Fruit fly (Drosophila melanogaster) whole organism, embryonic: Measurements from ENCODE around the gene mRpL17.

Source experiments
- Adf1 ChIP-seq: fragments of 200-800 bp; sonication (Bioruptor generic); IDR thresholded peaks from 2 replicates; pipeline ENCODE4 v1.3.6; 2022; ENCODE audit warnings: missing biosample characterization, missing genetic modification characterization
- CG11398 ChIP-seq: fragments of 200-800 bp; sonication (Bioruptor generic); optimal IDR thresholded peaks from 2 replicates; lab custom pipeline; 2016; ENCODE audit warnings: missing biosample characterization, missing genetic modification characterization
- CG14441 ChIP-seq: fragments of 200-800 bp; sonication (Bioruptor generic); IDR thresholded peaks from 2 replicates; pipeline ENCODE4 v1.3.6; 2022; ENCODE audit warnings: missing biosample characterization, missing genetic modification characterization
- CG14667 ChIP-seq: fragments of 200-800 bp; sonication (Bioruptor generic); IDR thresholded peaks from 2 replicates; pipeline ENCODE4 v1.3.6; 2022; ENCODE audit warnings: missing biosample characterization, missing genetic modification characterization
- CG15073 ChIP-seq: fragments of 200-800 bp; sonication (Bioruptor generic); optimal IDR thresholded peaks from 2 replicates; lab custom pipeline; 2016; ENCODE audit warnings: missing biosample characterization, missing genetic modification characterization
- CG17186 ChIP-seq: fragments of 200-800 bp; sonication (Bioruptor generic); optimal IDR thresholded peaks from 3 replicates; lab custom pipeline; 2017; ENCODE audit warnings: missing biosample characterization, missing genetic modification reagents, missing genetic modification characterization
- CG17361 ChIP-seq: fragments of 200-800 bp; sonication (Bioruptor generic); IDR thresholded peaks from 3 replicates; pipeline ENCODE4 v1.3.6; 2022; ENCODE audit warnings: missing biosample characterization, missing genetic modification characterization
- CG2202 ChIP-seq: fragments of 200-800 bp; sonication (Bioruptor generic); optimal IDR thresholded peaks from 2 replicates; lab custom pipeline; 2018; ENCODE audit warnings: missing biosample characterization, mild to moderate bottlenecking, missing genetic modification characterization
- CG2875 ChIP-seq: fragments of 200-800 bp; sonication (Bioruptor generic); optimal IDR thresholded peaks from 2 replicates; lab custom pipeline; 2017; ENCODE audit warnings: missing biosample characterization, mild to moderate bottlenecking, missing genetic modification characterization, missing genetic modification reagents
- CG33213 ChIP-seq: fragments of 200-800 bp; sonication (Bioruptor generic); optimal IDR thresholded peaks from 3 replicates; lab custom pipeline; 2016; ENCODE audit warnings: missing biosample characterization, missing genetic modification characterization
- CG42726 ChIP-seq: fragments of 200-800 bp; sonication (Bioruptor generic); IDR thresholded peaks from 2 replicates; pipeline ENCODE4 v1.3.6; 2022; ENCODE audit warnings: missing biosample characterization, missing genetic modification characterization; ENCODE audit not compliant: partially characterized antibody
- CG4360 ChIP-seq: fragments of 200-800 bp; sonication (Bioruptor generic); IDR thresholded peaks from 2 replicates; pipeline ENCODE4 v1.3.6; 2022; ENCODE audit warnings: missing biosample characterization, missing genetic modification characterization
- CG4707 ChIP-seq: fragments of 200-800 bp; sonication (Bioruptor generic); optimal IDR thresholded peaks from 2 replicates; lab custom pipeline; 2018; ENCODE audit warnings: missing biosample characterization, mild to moderate bottlenecking, missing genetic modification characterization, moderate library complexity
- CG6654 ChIP-seq: fragments of 200-800 bp; sonication (Bioruptor generic); optimal IDR thresholded peaks from 2 replicates; lab custom pipeline; 2017; ENCODE audit warnings: missing biosample characterization, mild to moderate bottlenecking, missing genetic modification characterization
- CG7839 ChIP-seq: fragments of 200-800 bp; sonication (Bioruptor generic); optimal IDR thresholded peaks from 3 replicates; lab custom pipeline; 2018; ENCODE audit warnings: missing biosample characterization, mild to moderate bottlenecking, missing genetic modification characterization, moderate library complexity
- CG9797 ChIP-seq: fragments of 200-800 bp; sonication (Bioruptor generic); optimal IDR thresholded peaks from 3 replicates; lab custom pipeline; 2018; ENCODE audit warnings: missing biosample characterization, mild to moderate bottlenecking, missing genetic modification characterization
- CG9817 ChIP-seq: fragments of 200-800 bp; sonication (Bioruptor generic); optimal IDR thresholded peaks from 2 replicates; lab custom pipeline; 2018; ENCODE audit warnings: missing biosample characterization, mild to moderate bottlenecking, missing genetic modification characterization, moderate library complexity
- CG9932 ChIP-seq: fragments of 200-800 bp; sonication (Bioruptor generic); IDR thresholded peaks from 2 replicates; pipeline ENCODE4 v1.3.6; 2022; ENCODE audit warnings: missing biosample characterization, missing genetic modification characterization
- Dad ChIP-seq: fragments of 200-800 bp; sonication (Bioruptor generic); optimal IDR thresholded peaks from 3 replicates; lab custom pipeline; 2016; ENCODE audit warnings: missing biosample characterization, missing genetic modification characterization
- Dek ChIP-seq: fragments of 200-800 bp; sonication (Bioruptor generic); optimal IDR thresholded peaks from 3 replicates; lab custom pipeline; 2019; ENCODE audit warnings: missing biosample characterization, mild to moderate bottlenecking, missing genetic modification characterization, moderate library complexity
- Dfd ChIP-seq, 2 experiments: fragments of >200 bp; optimal IDR thresholded peaks; 2 replicates each; lab custom pipeline; 2017; ENCODE audit warnings: missing biosample characterization in 2 of 2, missing genetic modification characterization in 2 of 2
- Ets97D ChIP-seq: fragments of 200-800 bp; sonication (Bioruptor generic); optimal IDR thresholded peaks from 3 replicates; lab custom pipeline; 2016; ENCODE audit warnings: missing biosample characterization, missing genetic modification characterization
- H2.0 ChIP-seq: fragments of 200-800 bp; sonication (Bioruptor generic); IDR thresholded peaks from 2 replicates; pipeline ENCODE4 v1.3.6; 2022; ENCODE audit warnings: missing biosample characterization, missing genetic modification characterization
- HHEX ChIP-seq: fragments of 200-800 bp; sonication (Bioruptor generic); optimal IDR thresholded peaks from 3 replicates; lab custom pipeline; 2017; ENCODE audit warnings: missing biosample characterization, mild to moderate bottlenecking, missing genetic modification characterization, missing genetic modification reagents
- Lpt ChIP-seq: fragments of >200 bp; optimal IDR thresholded peaks from 2 replicates; lab custom pipeline; 2018; ENCODE audit warnings: missing biosample characterization, missing genetic modification characterization
- Max ChIP-seq: fragments of 200-800 bp; sonication (Bioruptor generic); optimal IDR thresholded peaks from 2 replicates; lab custom pipeline; 2016; ENCODE audit warnings: missing biosample characterization, mild to moderate bottlenecking, missing genetic modification characterization
- NfI ChIP-seq: fragments of 200-800 bp; sonication (Bioruptor generic); optimal IDR thresholded peaks from 3 replicates; lab custom pipeline; 2018; ENCODE audit warnings: missing biosample characterization, mild to moderate bottlenecking, missing genetic modification characterization, moderate library complexity
- Pdp1 ChIP-seq, 2 experiments: fragments of 200-800 bp; sonication (Bioruptor generic); optimal IDR thresholded peaks; 3 replicates each; lab custom pipeline; 2016; ENCODE audit warnings: missing biosample characterization in 2 of 2, missing genetic modification characterization in 2 of 2, mild to moderate bottlenecking in 1 of 2, moderate library complexity in 1 of 2
- Rx ChIP-seq: fragments of 200-800 bp; sonication (Bioruptor generic); IDR thresholded peaks from 2 replicates; pipeline ENCODE4 v1.3.6; 2022; ENCODE audit warnings: missing biosample characterization, missing genetic modification characterization
- Spps ChIP-seq: fragments of 200-800 bp; sonication (Bioruptor generic); optimal IDR thresholded peaks from 2 replicates; lab custom pipeline; 2018; ENCODE audit warnings: missing biosample characterization, mild to moderate bottlenecking, missing genetic modification characterization
- TFAM ChIP-seq: fragments of 200-800 bp; sonication (Bioruptor generic); optimal IDR thresholded peaks from 2 replicates; lab custom pipeline; 2017; ENCODE audit warnings: missing biosample characterization, missing genetic modification characterization, inconsistent platforms
- Tbp ChIP-seq: fragments of >200 bp; optimal IDR thresholded peaks from 2 replicates; lab custom pipeline; 2018; ENCODE audit warnings: missing biosample characterization, missing genetic modification characterization
- abd-A ChIP-seq: fragments of 200-800 bp; sonication (Bioruptor generic); optimal IDR thresholded peaks from 3 replicates; lab custom pipeline; 2019; ENCODE audit warnings: missing biosample characterization, mild to moderate bottlenecking, missing genetic modification characterization, moderate library complexity
- aop ChIP-seq: fragments of 200-800 bp; sonication (Bioruptor generic); IDR thresholded peaks from 2 replicates; pipeline ENCODE4 v1.3.6; 2022; ENCODE audit warnings: missing biosample characterization, missing genetic modification characterization
- dmrt99B ChIP-seq: fragments of 200-800 bp; sonication (Bioruptor generic); optimal IDR thresholded peaks from 2 replicates; lab custom pipeline; 2018; ENCODE audit warnings: missing biosample characterization, mild to moderate bottlenecking, missing genetic modification characterization, moderate library complexity
- esg ChIP-seq: fragments of 200-800 bp; sonication (Bioruptor generic); conservative IDR thresholded peaks from 2 replicates; pipeline ENCODE4 v1.3.6; 2022; ENCODE audit warnings: missing biosample characterization, missing genetic modification characterization
- eve ChIP-seq, 2 experiments: fragments of >200 bp; optimal IDR thresholded peaks; 2 replicates each; lab custom pipeline; 2017; ENCODE audit warnings: missing biosample characterization in 2 of 2, missing genetic modification characterization in 2 of 2
- gcm ChIP-seq: fragments of 200-800 bp; sonication (Bioruptor generic); optimal IDR thresholded peaks from 2 replicates; lab custom pipeline; 2019; ENCODE audit warnings: missing biosample characterization, mild to moderate bottlenecking, missing genetic modification characterization, moderate library complexity
- jing ChIP-seq: fragments of 200-800 bp; sonication (Bioruptor generic); optimal IDR thresholded peaks from 2 replicates; lab custom pipeline; 2018; ENCODE audit warnings: missing biosample characterization, mild to moderate bottlenecking, missing genetic modification characterization
- lilli ChIP-seq: fragments of 200-800 bp; sonication (Bioruptor generic); optimal IDR thresholded peaks from 3 replicates; lab custom pipeline; 2016; ENCODE audit warnings: missing biosample characterization, missing genetic modification characterization
- prd ChIP-seq, 3 experiments: fragments of >200 bp in 2 of 3; fragments of 200-800 bp in 1 of 3; sonication (Bioruptor generic) in 1 of 3; optimal IDR thresholded peaks in 2 of 3; IDR thresholded peaks in 1 of 3; 2 replicates in 2 of 3; 3 replicates in 1 of 3; pipeline versions ENCODE4 v1.3.6 to Lab custom; 2017 to 2022; ENCODE audit warnings: missing biosample characterization in 1 of 3, missing genetic modification characterization in 1 of 3
- sc ChIP-seq, 3 experiments: fragments of >200 bp in 2 of 3; fragments of 200-800 bp in 1 of 3; sonication (Bioruptor generic) in 1 of 3; optimal IDR thresholded peaks; 2 replicates in 2 of 3; 3 replicates in 1 of 3; lab custom pipeline; 2017; ENCODE audit warnings: mild to moderate bottlenecking in 1 of 3, missing biosample characterization in 1 of 3, missing genetic modification characterization in 1 of 3, missing genetic modification reagents in 1 of 3
- sens ChIP-seq: fragments of 200-800 bp; sonication (Bioruptor generic); peaks from one replicate; lab custom pipeline; 2016; ENCODE audit warnings: missing biosample characterization, missing genetic modification characterization
- sima ChIP-seq: fragments of 200-800 bp; sonication (Bioruptor generic); optimal IDR thresholded peaks from 2 replicates; lab custom pipeline; 2016; ENCODE audit warnings: missing biosample characterization, missing genetic modification characterization
- sr ChIP-seq: fragments of 200-800 bp; sonication (Bioruptor generic); IDR thresholded peaks from 3 replicates; pipeline ENCODE4 v1.3.6; 2022; ENCODE audit warnings: missing biosample characterization, missing genetic modification characterization
- tgo ChIP-seq: fragments of 200-800 bp; sonication (Bioruptor generic); IDR thresholded peaks from 3 replicates; pipeline ENCODE4 v1.3.6; 2022; ENCODE audit warnings: missing biosample characterization, missing genetic modification characterization
- tup ChIP-seq: fragments of 200-800 bp; sonication (Bioruptor generic); optimal IDR thresholded peaks from 2 replicates; lab custom pipeline; 2016; ENCODE audit warnings: missing biosample characterization, mild to moderate bottlenecking, missing genetic modification characterization, moderate library complexity
- yki ChIP-seq: fragments of >200 bp; optimal IDR thresholded peaks from 3 replicates; lab custom pipeline; 2018

Gene mRpL17

dm6 chr3L:223019-223902, 41.3 kb upstream of the mRpL17 start, which contains the start of the genes pyx and CG33229 (continued):
- TF ChIP-seq CG2875 (peak; percentile 33), sima (GFP tag; lab: Kevin White, UChicago) (peak; percentile 41), gcm (peak; percentile 47), CG9797 (GFP tag; lab: Kevin White, UChicago) (peak; percentile 20), CG7839 (tag; lab: Kevin White, UChicago) (peak; percentile 87), CG15073 (GFP tag; lab: Kevin White, UChicago) (peak; percentile 51), abd-A (tag; lab: Kevin White, UChicago) (no peak), Spps (tag; lab: Kevin White, UChicago) (no peak), tgo (GFP tag; lab: Robert Waterston, UW) (peak; percentile 86), Dad (GFP tag; lab: Kevin White, UChicago) (peak; percentile 55), HHEX (GFP tag; lab: Kevin White, UChicago) (peak; percentile 81), jing (GFP tag; lab: Kevin White, UChicago) (no peak), aop (GFP tag; lab: Robert Waterston, UW) (peak; percentile 70), yki (lab: Kevin White, UChicago) (no peak), H2.0 (GFP tag; lab: Robert Waterston, UW) (peak; percentile 75), CG17361 (peak; percentile 95), tup (GFP tag; lab: Kevin White, UChicago) (peak; percentile 65), sr (no peak), CG17186 (GFP tag; lab: Kevin White, UChicago) (peak; percentile 37), CG42726 (GFP tag; lab: Robert Waterston, UW) (no peak), CG9932 (GFP tag; lab: Robert Waterston, UW) (peak; percentile 94), lilli (GFP tag; lab: Kevin White, UChicago) (peak; percentile 92), CG11398 (GFP tag; lab: Kevin White, UChicago) (no peak), CG6654 (GFP tag; lab: Kevin White, UChicago) (peak; percentile 69), Max (GFP tag; lab: Kevin White, UChicago) (peak; percentile 82), CG33213 (GFP tag; lab: Kevin White, UChicago) (peak; percentile 31), Ets97D (GFP tag; lab: Kevin White, UChicago) (peak; percentile 70), NfI (GFP tag; lab: Kevin White, UChicago) (peak; percentile 88), TFAM (peak; percentile 31), sens (GFP tag; lab: Kevin White, UChicago) (peak; percentile 96), CG14667 (GFP tag; lab: Robert Waterston, UW) (peak; percentile 67), Dek (peak; percentile 92), CG4707 (GFP tag; lab: Kevin White, UChicago) (no peak), CG4360 (GFP tag; lab: Robert Waterston, UW) (no peak), esg (GFP tag; lab: Robert Waterston, UW) (peak; percentile 77; the same call in 1 of the 2 replicates), CG9817 (tag; lab: Kevin White, UChicago) (peak; percentile 90), dmrt99B (tag; lab: Kevin White, UChicago) (peak; percentile 81), CG14441 (peak; percentile 82), Dfd (GFP tag; optimal IDR thresholded peaks at IDR 0.05; lab: Kevin White, UChicago) (no peak), Tbp (GFP tag; lab: Kevin White, UChicago) (no peak), CG2202 (tag; lab: Kevin White, UChicago) (peak; percentile 12), eve (GFP tag; optimal IDR thresholded peaks at IDR 0.05; lab: Kevin White, UChicago) (no peak), Lpt (no peak), sc (optimal IDR thresholded peaks at IDR 0.05; lab: Kevin White, UChicago) (no peak), sc (GFP tag; optimal IDR thresholded peaks at IDR 0.05; lab: Kevin White, UChicago) (peak; percentile 75), Pdp1 (GFP tag; optimal IDR thresholded peaks at IDR 0.05; lab: Kevin White, UChicago) (peak; percentile 67 to 85), prd (optimal IDR thresholded peaks at IDR 0.05; lab: Kevin White, UChicago) (no peak), prd (GFP tag; IDR thresholded peaks at IDR 0.05; lab: Robert Waterston, UW) (peak; percentile 83), Rx (GFP tag; lab: Robert Waterston, UW) (peak; percentile 56), Adf1 (GFP tag; lab: Robert Waterston, UW) (no peak)
